Fruit fly (Drosophila melanogaster): ENCODE data around the gene Flacc.

The Flacc gene

DNA sequence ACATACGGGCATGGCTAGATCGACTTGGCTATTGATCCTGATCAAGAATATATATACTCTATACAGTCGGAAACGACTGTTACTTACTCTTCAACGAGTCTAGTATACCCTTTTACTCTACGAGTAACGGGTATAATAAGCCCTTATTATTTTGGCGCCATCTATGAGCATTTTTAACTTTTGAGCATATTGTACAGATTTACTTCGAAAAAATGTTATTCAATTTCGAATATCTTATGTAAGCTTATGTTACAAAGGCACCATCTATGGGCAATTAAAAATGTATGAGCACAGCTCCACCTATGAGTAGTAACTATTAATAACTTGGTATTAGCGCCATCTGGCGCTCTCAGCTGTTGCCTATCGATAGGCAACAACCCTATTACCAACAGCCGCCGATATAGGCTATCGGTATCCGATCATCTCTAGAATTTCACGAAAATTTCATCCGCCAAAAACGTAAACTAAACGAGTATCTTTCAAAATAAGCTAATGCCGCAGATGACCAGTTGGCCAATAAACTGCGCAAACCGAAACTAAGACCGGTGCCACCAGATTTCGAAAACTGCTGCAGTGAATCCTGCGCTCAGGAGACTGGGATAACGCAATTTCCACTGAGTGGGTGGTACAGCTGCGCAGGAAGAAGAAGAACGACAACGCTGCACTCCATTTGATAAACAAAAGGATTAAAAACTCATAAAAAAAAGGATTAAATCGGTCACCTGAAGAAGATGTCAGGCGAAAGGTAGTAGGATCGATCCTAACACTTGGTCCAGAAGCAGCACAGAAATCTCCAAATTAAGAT, 50.0 kb downstream of the Flacc start, which contains the start of gene htk (continued):
- TF ChIP-seq CG13424 (tag; optimal IDR thresholded peaks at IDR 0.05) = peak; percentile 46
- no peak for TF ChIP-seq CG6254 (GFP tag; optimal IDR thresholded peaks at IDR 0.05)
- TF ChIP-seq Hmr (GFP tag; optimal IDR thresholded peaks at IDR 0.05) = peak; percentile 75
- TF ChIP-seq CG9817 (tag; optimal IDR thresholded peaks at IDR 0.05) = peak; percentile 52
- TF ChIP-seq CG9876 (GFP tag; optimal IDR thresholded peaks at IDR 0.05) = peak; percentile 78
- peak; percentile 53 for TF ChIP-seq Fer1 (GFP tag; optimal IDR thresholded peaks at IDR 0.05)
- TF ChIP-seq Ssrp (tag; optimal IDR thresholded peaks at IDR 0.05) = no peak
- peak; percentile 13 for TF ChIP-seq Nf-YB (GFP tag; optimal IDR thresholded peaks at IDR 0.05)
- 0 out of 2 replicates have a peak, but pooled peaks have one; percentile 29 for TF ChIP-seq Drgx (GFP tag; IDR thresholded peaks at IDR 0.05)
- TF ChIP-seq croc (GFP tag; conservative IDR thresholded peaks at IDR 0.05) = 0 out of 3 replicates have a peak, but pooled peaks have one; percentile 14
- TF ChIP-seq grn (GFP tag; optimal IDR thresholded peaks at IDR 0.05) = no peak
- TF ChIP-seq Opbp (GFP tag; IDR thresholded peaks at IDR 0.05; ENCODE audit: partially characterized antibody) = peak; percentile 95
- peak; percentile 52; the same call in 1 of the 2 replicates for TF ChIP-seq Rx (GFP tag; IDR thresholded peaks at IDR 0.05)
- peak; percentile 24 for TF ChIP-seq CG9437 (GFP tag; optimal IDR thresholded peaks at IDR 0.05)
- TF ChIP-seq salm (tag; optimal IDR thresholded peaks at IDR 0.05) = no peak
- TF ChIP-seq inv (GFP tag; IDR thresholded peaks at IDR 0.05; ENCODE audit: partially characterized antibody) = peak; percentile 86
- TF ChIP-seq CG33213 (GFP tag; optimal IDR thresholded peaks at IDR 0.05) = peak; percentile 80
- TF ChIP-seq CG16863 (GFP tag; optimal IDR thresholded peaks at IDR 0.05) = peak; percentile 22
- TF ChIP-seq Mad (GFP tag; optimal IDR thresholded peaks at IDR 0.05) = peak; percentile 61
- TF ChIP-seq Xbp1 (GFP tag; optimal IDR thresholded peaks at IDR 0.05) = peak; percentile 82
- peak; percentile 43 for TF ChIP-seq CG18262 (tag; optimal IDR thresholded peaks at IDR 0.05)
- no peak for TF ChIP-seq CG5180 (GFP tag; optimal IDR thresholded peaks at IDR 0.05)
- TF ChIP-seq CG9609 (GFP tag; optimal IDR thresholded peaks at IDR 0.05) = peak; percentile 67
- peak; percentile 99 for TF ChIP-seq Sry-δ (GFP tag; optimal IDR thresholded peaks at IDR 0.05)
- TF ChIP-seq lilli (GFP tag; optimal IDR thresholded peaks at IDR 0.05) = peak; percentile 80
- TF ChIP-seq kah (GFP tag; optimal IDR thresholded peaks at IDR 0.05) = no peak
- TF ChIP-seq ara (GFP tag; IDR thresholded peaks at IDR 0.05) = 0 out of 2 replicates have a peak, but pooled peaks have one; percentile 31
- TF ChIP-seq fd64A (GFP tag; optimal IDR thresholded peaks at IDR 0.05) = no peak
- TF ChIP-seq pfk (GFP tag; optimal IDR thresholded peaks at IDR 0.05) = peak; percentile 31
- TF ChIP-seq unpg (GFP tag; optimal IDR thresholded peaks at IDR 0.05) = peak; percentile 56
- peak; percentile 38 for TF ChIP-seq CG7928 (GFP tag; optimal IDR thresholded peaks at IDR 0.05)
- TF ChIP-seq Lim3 (GFP tag; IDR thresholded peaks at IDR 0.05) = no peak
- TF ChIP-seq D19A (tag; optimal IDR thresholded peaks at IDR 0.05) = peak; percentile 46
- no peak for TF ChIP-seq CG15011 (GFP tag; optimal IDR thresholded peaks at IDR 0.05)
- no peak for TF ChIP-seq sc (optimal IDR thresholded peaks at IDR 0.05)
- TF ChIP-seq sc (GFP tag; optimal IDR thresholded peaks at IDR 0.05) = peak; percentile 3
- TF ChIP-seq Mes4 (GFP tag; optimal IDR thresholded peaks at IDR 0.05) = peak; percentile 64
- TF ChIP-seq Aef1 (GFP tag; IDR thresholded peaks at IDR 0.05) = peak; percentile 72
- peak; percentile 58 for TF ChIP-seq caup (GFP tag; optimal IDR thresholded peaks at IDR 0.05; ENCODE audit: severe bottlenecking)
- TF ChIP-seq CG9215 (GFP tag; IDR thresholded peaks at IDR 0.05) = peak; percentile 50; the same call in 1 of the 2 replicates
- peak; percentile 34 for TF ChIP-seq luna (GFP tag; optimal IDR thresholded peaks at IDR 0.05)
- no peak for TF ChIP-seq CG32767 (GFP tag; IDR thresholded peaks at IDR 0.05)
- TF ChIP-seq CG16779 (GFP tag; IDR thresholded peaks at IDR 0.05) = no peak
- TF ChIP-seq so (GFP tag; IDR thresholded peaks at IDR 0.05) = no peak
- TF ChIP-seq disco-r (GFP tag; optimal IDR thresholded peaks at IDR 0.05) = peak; percentile 18
- TF ChIP-seq CG4707 (GFP tag; optimal IDR thresholded peaks at IDR 0.05) = peak; percentile 12
- peak; percentile 59 for TF ChIP-seq CG12391 (tag; optimal IDR thresholded peaks at IDR 0.05)
- TF ChIP-seq Hand (GFP tag; optimal IDR thresholded peaks at IDR 0.05) = no peak
